Worm (Caenorhabditis elegans): Measurements from ENCODE around the gene T01C4.8.

The T01C4.8 gene

ce11 chrV:7110370-7110769, 19.0 kb downstream of the T01C4.8 start:
- TF ChIP-seq elt-1 (tag; optimal IDR thresholded peaks at IDR 0.05) (no peak), blmp-1 (tag; optimal IDR thresholded peaks at IDR 0.05; ENCODE audit: insufficient read depth) (no peak), ztf-1 (GFP tag; conservative IDR thresholded peaks at IDR 0.05) (no peak), zag-1 (tag; optimal IDR thresholded peaks at IDR 0.05) (no peak), F13H6.1 (tag; optimal IDR thresholded peaks at IDR 0.05) (no peak), ZK546.5 (tag; optimal IDR thresholded peaks at IDR 0.05) (no peak), lsy-2 (tag; optimal IDR thresholded peaks at IDR 0.05) (no peak), nhr-129 (tag; optimal IDR thresholded peaks at IDR 0.05) (no peak), elt-3 (tag; optimal IDR thresholded peaks at IDR 0.05) (no peak), egl-27 (tag; optimal IDR thresholded peaks at IDR 0.05) (no peak), sma-9 (GFP tag; optimal IDR thresholded peaks at IDR 0.05) (no peak), sma-9 (tag; optimal IDR thresholded peaks at IDR 0.05) (no peak), lin-13 (GFP tag; optimal IDR thresholded peaks at IDR 0.05) (no peak), sem-4 (tag; optimal IDR thresholded peaks at IDR 0.05) (no peak), skn-1 (tag; optimal IDR thresholded peaks at IDR 0.05) (no peak), R02D3.7 (tag; optimal IDR thresholded peaks at IDR 0.05) (no peak), unc-55 (GFP tag; optimal IDR thresholded peaks at IDR 0.05) (no peak), nhr-6 (tag; optimal IDR thresholded peaks at IDR 0.05) (no peak), nhr-21 (tag; optimal IDR thresholded peaks at IDR 0.05) (no peak)

ce11 chrV:7106499-7107152, 22.7 kb downstream of the T01C4.8 start:
- TF ChIP-seq lin-39 (tag; optimal IDR thresholded peaks at IDR 0.05) (no peak), nhr-10 (tag; optimal IDR thresholded peaks at IDR 0.05) (no peak), F13H6.1 (tag; optimal IDR thresholded peaks at IDR 0.05) (no peak), peb-1 (tag; optimal IDR thresholded peaks at IDR 0.05) (no peak), nhr-12 (tag; optimal IDR thresholded peaks at IDR 0.05) (no peak), alr-1 (tag; optimal IDR thresholded peaks at IDR 0.05) (no peak), egl-27 (tag; optimal IDR thresholded peaks at IDR 0.05) (no peak), mab-5 (tag; optimal IDR thresholded peaks at IDR 0.05) (no peak), nhr-25 (tag; optimal IDR thresholded peaks at IDR 0.05) (no peak), fos-1 (tag; optimal IDR thresholded peaks at IDR 0.05) (no peak), ztf-4 (tag; optimal IDR thresholded peaks at IDR 0.05) (no peak), unc-39 (tag; optimal IDR thresholded peaks at IDR 0.05) (no peak), ZK546.5 (tag; optimal IDR thresholded peaks at IDR 0.05) (no peak), R02D3.7 (tag; optimal IDR thresholded peaks at IDR 0.05) (no peak), nhr-21 (tag; optimal IDR thresholded peaks at IDR 0.05) (no peak), nhr-129 (tag; optimal IDR thresholded peaks at IDR 0.05) (no peak), lin-13 (GFP tag; optimal IDR thresholded peaks at IDR 0.05) (no peak)

ce11 chrV:7103247-7103646, 26.1 kb downstream of the T01C4.8 start, which contains the start of gene odr-2:
odr-2 (plus strand) TSS chrV:7103547.
- TF ChIP-seq dmd-4 (tag; optimal IDR thresholded peaks at IDR 0.05) (no peak), C34F6.9 (tag; optimal IDR thresholded peaks at IDR 0.05) (no peak), nhr-21 (tag; optimal IDR thresholded peaks at IDR 0.05) (no peak), unc-39 (tag; optimal IDR thresholded peaks at IDR 0.05) (no peak), sma-9 (GFP tag; optimal IDR thresholded peaks at IDR 0.05) (no peak), sma-9 (tag; optimal IDR thresholded peaks at IDR 0.05) (no peak), ztf-11 (tag; optimal IDR thresholded peaks at IDR 0.05) (no peak), unc-55 (GFP tag; optimal IDR thresholded peaks at IDR 0.05) (no peak), ceh-16 (tag; optimal IDR thresholded peaks at IDR 0.05) (no peak), nhr-237 (tag; optimal IDR thresholded peaks at IDR 0.05) (no peak), sem-4 (tag; optimal IDR thresholded peaks at IDR 0.05) (no peak), lin-11 (tag; optimal IDR thresholded peaks at IDR 0.05) (no peak), elt-3 (tag; optimal IDR thresholded peaks at IDR 0.05) (no peak), blmp-1 (tag; optimal IDR thresholded peaks at IDR 0.05; ENCODE audit: insufficient read depth) (no peak), ZK546.5 (tag; optimal IDR thresholded peaks at IDR 0.05) (no peak), nhr-10 (tag; optimal IDR thresholded peaks at IDR 0.05) (no peak), gmeb-1 (tag; optimal IDR thresholded peaks at IDR 0.05) (no peak)

- TF ChIP-seq ztf-4 (tag; optimal IDR thresholded peaks at IDR 0.05): no peak
- TF ChIP-seq ztf-11 (tag; optimal IDR thresholded peaks at IDR 0.05): no peak
- TF ChIP-seq snpc-4 (tag; optimal IDR thresholded peaks at IDR 0.05): no peak
- TF ChIP-seq dmd-4 (tag; optimal IDR thresholded peaks at IDR 0.05): no peak
- TF ChIP-seq nhr-21 (tag; optimal IDR thresholded peaks at IDR 0.05): no peak
- no peak for TF ChIP-seq ceh-16 (tag; optimal IDR thresholded peaks at IDR 0.05)
- TF ChIP-seq ceh-82 (tag; optimal IDR thresholded peaks at IDR 0.05): no peak
- no peak for TF ChIP-seq egl-27 (tag; optimal IDR thresholded peaks at IDR 0.05)
- no peak for TF ChIP-seq mbf-1 (tag; optimal IDR thresholded peaks at IDR 0.05)
- no peak for TF ChIP-seq ztf-1 (GFP tag; conservative IDR thresholded peaks at IDR 0.05)
- TF ChIP-seq C34F6.9 (tag; optimal IDR thresholded peaks at IDR 0.05): no peak
- no peak for TF ChIP-seq fos-1 (tag; optimal IDR thresholded peaks at IDR 0.05)
- TF ChIP-seq lin-11 (tag; optimal IDR thresholded peaks at IDR 0.05): no peak
- TF ChIP-seq R02D3.7 (tag; optimal IDR thresholded peaks at IDR 0.05): no peak
- no peak for TF ChIP-seq gmeb-1 (tag; optimal IDR thresholded peaks at IDR 0.05)
These were observed 32.5 kb downstream of the T01C4.8 start for ce11 chrV:7096811-7097210.
